Fruit fly (Drosophila melanogaster): ENCODE results near the gene Akap200.

DNA sequence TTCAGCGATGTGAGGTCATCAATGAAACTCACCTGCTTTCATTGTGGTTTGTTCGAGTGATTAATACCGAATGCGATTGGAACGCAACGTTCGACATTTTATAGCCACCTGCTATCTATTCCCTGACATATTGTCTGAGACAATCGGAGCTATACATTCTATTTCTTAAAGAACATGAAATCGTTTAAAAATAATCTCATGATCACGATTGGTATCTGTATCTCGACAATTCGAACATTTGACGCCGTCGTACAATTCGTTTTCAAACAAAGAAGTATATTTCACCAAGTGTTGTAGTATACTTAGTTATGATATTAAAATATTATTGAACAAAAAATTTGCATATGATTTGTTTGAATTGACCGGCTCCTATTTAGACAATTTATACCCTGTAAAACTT, 20.6 kb upstream of the Akap200 start, which contains the start of gene Peritrophin-15b:
- TF ChIP-seq Sin3A (optimal IDR thresholded peaks at IDR 0.05) (no peak), ttk (optimal IDR thresholded peaks at IDR 0.05) (no peak), Myc (optimal IDR thresholded peaks at IDR 0.05) (no peak), psq (optimal IDR thresholded peaks at IDR 0.05) (no peak), h (optimal IDR thresholded peaks at IDR 0.05) (no peak), insv (optimal IDR thresholded peaks at IDR 0.05) (no peak)
